Worm (Caenorhabditis elegans) whole organism, L4 larva: Measurements from ENCODE around the gene brp-1.

Experiments used
- D1046.2 ChIP-seq: fragments of 200-800 bp; sonication (Bioruptor generic); IDR thresholded peaks from 2 replicates; pipeline ENCODE4 v1.3.6; 2022; ENCODE audit warnings: missing genetic modification characterization, missing compliant biosample characterization
- F37D6.2 ChIP-seq: sonication (generic microtip); optimal IDR thresholded peaks from 2 replicates; lab custom pipeline; 2016; ENCODE audit warnings: mild to moderate bottlenecking, missing genetic modification characterization, missing compliant biosample characterization
- F49E8.2 ChIP-seq: sonication (generic microtip); optimal IDR thresholded peaks from 2 replicates; lab custom pipeline; 2016; ENCODE audit warnings: missing compliant biosample characterization, mild to moderate bottlenecking, missing genetic modification characterization, borderline replicate concordance
- R02D3.7 ChIP-seq: fragments of 150-350 bp; sonication (generic microtip); optimal IDR thresholded peaks from 3 replicates; lab custom pipeline; 2014; ENCODE audit warnings: missing biosample characterization, missing genetic modification characterization
- T20F7.1 ChIP-seq: fragments of 200-800 bp; sonication (Bioruptor generic); optimal IDR thresholded peaks from 2 replicates; lab custom pipeline; 2018; ENCODE audit warnings: mild to moderate bottlenecking, missing genetic modification characterization, missing compliant biosample characterization
- Y75B8A.6 ChIP-seq: fragments of 200-800 bp; sonication (Bioruptor generic); IDR thresholded peaks from 2 replicates; pipeline ENCODE4 v1.3.6; 2022; ENCODE audit warnings: missing genetic modification reagents, missing genetic modification characterization, missing compliant biosample characterization
- ZK337.2 ChIP-seq: fragments of 200-800 bp; sonication (Bioruptor generic); IDR thresholded peaks from 2 replicates; pipeline ENCODE4 v1.3.6; 2022; ENCODE audit warnings: missing genetic modification reagents, missing genetic modification characterization, missing compliant biosample characterization
- aha-1 ChIP-seq: fragments of 150-350 bp; peaks from one replicate; lab custom pipeline; 2014; ENCODE audit warnings: missing biosample characterization, missing genetic modification characterization
- ama-1 ChIP-seq: fragments of 150-350 bp; optimal IDR thresholded peaks from 2 replicates; lab custom pipeline; 2014; ENCODE audit warnings: inconsistent platforms, mixed read lengths
- attf-4 ChIP-seq: sonication (generic microtip); optimal IDR thresholded peaks from 3 replicates; lab custom pipeline; 2017; ENCODE audit warnings: missing biosample characterization, missing genetic modification characterization
- ceh-20 ChIP-seq: fragments of 200-800 bp; sonication (Bioruptor generic); IDR thresholded peaks from 2 replicates; pipeline ENCODE4 v1.3.6; 2022; ENCODE audit warnings: missing genetic modification reagents, missing genetic modification characterization, missing compliant biosample characterization
- cey-2 ChIP-seq: sonication (generic microtip); optimal IDR thresholded peaks from 3 replicates; lab custom pipeline; 2017; ENCODE audit warnings: missing genetic modification characterization, mild to moderate bottlenecking, missing compliant biosample characterization, antibody characterized with exemption, borderline replicate concordance; ENCODE audit not compliant: insufficient read depth
- daf-16 ChIP-seq, 3 experiments: sonication (generic microtip); optimal IDR thresholded peaks; 2 replicates each; lab custom pipeline; 2016 to 2017; ENCODE audit warnings: missing genetic modification characterization in 3 of 3, missing genetic modification reagents in 3 of 3, mild to moderate bottlenecking in 2 of 3, missing compliant biosample characterization in 2 of 3, missing biosample characterization in 1 of 3, moderate library complexity in 1 of 3
- dmd-8 ChIP-seq: fragments of 200-800 bp; sonication (Bioruptor generic); IDR thresholded peaks from 2 replicates; pipeline ENCODE4 v1.3.6; 2022; ENCODE audit warnings: missing genetic modification characterization, missing compliant biosample characterization
- dve-1 ChIP-seq: sonication (generic microtip); optimal IDR thresholded peaks from 2 replicates; lab custom pipeline; 2017; ENCODE audit warnings: antibody characterized with exemption, mild to moderate bottlenecking, missing genetic modification characterization, missing compliant biosample characterization; ENCODE audit not compliant: insufficient read depth
- hlh-11 ChIP-seq: fragments of 200-800 bp; sonication (Bioruptor generic); optimal IDR thresholded peaks from 2 replicates; lab custom pipeline; 2018; ENCODE audit warnings: mild to moderate bottlenecking, missing genetic modification characterization, missing compliant biosample characterization
- hlh-30 ChIP-seq: sonication (generic microtip); optimal IDR thresholded peaks from 2 replicates; lab custom pipeline; 2017; ENCODE audit warnings: antibody characterized with exemption, mild to moderate bottlenecking, missing genetic modification characterization, missing compliant biosample characterization; ENCODE audit not compliant: insufficient read depth
- hmg-1.1 ChIP-seq: fragments of 200-800 bp; sonication (Bioruptor generic); IDR thresholded peaks from 2 replicates; pipeline ENCODE4 v1.3.6; 2022; ENCODE audit warnings: missing genetic modification reagents, missing genetic modification characterization, missing compliant biosample characterization
- lin-38 ChIP-seq: fragments of 200-800 bp; sonication (Bioruptor generic); IDR thresholded peaks from 2 replicates; pipeline ENCODE4 v1.3.6; 2022; ENCODE audit warnings: missing genetic modification reagents, missing genetic modification characterization, missing compliant biosample characterization
- lin-39 ChIP-seq: fragments of 150-350 bp; optimal IDR thresholded peaks from 2 replicates; lab custom pipeline; 2014; ENCODE audit warnings: missing biosample characterization, missing genetic modification reagents, missing genetic modification characterization
- lir-3 ChIP-seq: sonication (generic microtip); optimal IDR thresholded peaks from 2 replicates; lab custom pipeline; 2016; ENCODE audit warnings: mild to moderate bottlenecking, missing genetic modification characterization, missing compliant biosample characterization
- lsy-2 ChIP-seq, 2 experiments: fragments of 150-350 bp in 1 of 2; sonication (generic microtip) in 1 of 2; optimal IDR thresholded peaks; 2 replicates each; lab custom pipeline; 2014 to 2017; ENCODE audit warnings: missing biosample characterization in 2 of 2, missing genetic modification characterization in 2 of 2
- madf-5 ChIP-seq, 2 experiments: fragments of 200-800 bp; sonication (Bioruptor generic); IDR thresholded peaks; 2 replicates each; pipeline ENCODE4 v1.3.6; 2022; ENCODE audit warnings: missing compliant biosample characterization in 2 of 2, missing genetic modification characterization in 2 of 2
- madf-9 ChIP-seq: fragments of 200-800 bp; sonication (Bioruptor generic); conservative IDR thresholded peaks from 2 replicates; pipeline ENCODE4 v1.3.6; 2022; ENCODE audit warnings: missing genetic modification reagents, missing genetic modification characterization, missing compliant biosample characterization
- mdl-1 ChIP-seq, 2 experiments: fragments of 150-350 bp in 1 of 2; sonication (generic microtip) in 1 of 2; optimal IDR thresholded peaks; 2 replicates each; lab custom pipeline; 2014 to 2017; ENCODE audit warnings: missing biosample characterization in 2 of 2, missing genetic modification characterization in 2 of 2
- mxl-3 ChIP-seq: fragments of 200-800 bp; sonication (Bioruptor generic); optimal IDR thresholded peaks from 2 replicates; lab custom pipeline; 2018; ENCODE audit warnings: mild to moderate bottlenecking, missing genetic modification characterization, missing compliant biosample characterization
- nhr-102 ChIP-seq: sonication (generic microtip); optimal IDR thresholded peaks from 2 replicates; lab custom pipeline; 2016; ENCODE audit warnings: mild to moderate bottlenecking, missing genetic modification characterization, moderate library complexity, missing compliant biosample characterization
- nhr-42 ChIP-seq: fragments of 200-800 bp; sonication (Bioruptor generic); IDR thresholded peaks from 2 replicates; pipeline ENCODE4 v1.3.6; 2022; ENCODE audit warnings: missing genetic modification characterization, missing compliant biosample characterization
- nhr-6 ChIP-seq: fragments of 150-350 bp; optimal IDR thresholded peaks from 2 replicates; lab custom pipeline; 2014; ENCODE audit warnings: missing biosample characterization, missing genetic modification characterization
- pha-4 ChIP-seq, 2 experiments: fragments of 150-350 bp in 1 of 2; fragments of 200-800 bp in 1 of 2; sonication (Bioruptor generic) in 1 of 2; IDR thresholded peaks in 1 of 2; optimal IDR thresholded peaks in 1 of 2; 2 replicates each; pipeline versions ENCODE4 v1.3.6 to Lab custom; 2014 to 2022; ENCODE audit warnings: missing genetic modification characterization in 2 of 2, missing genetic modification reagents in 2 of 2, missing biosample characterization in 1 of 2, missing compliant biosample characterization in 1 of 2
- pqm-1 ChIP-seq: sonication (generic microtip); optimal IDR thresholded peaks from 2 replicates; lab custom pipeline; 2017; ENCODE audit warnings: missing biosample characterization, missing genetic modification characterization
- saeg-2 ChIP-seq: fragments of 200-800 bp; sonication (Bioruptor generic); IDR thresholded peaks from 2 replicates; pipeline ENCODE4 v1.3.6; 2022; ENCODE audit warnings: missing genetic modification reagents, missing genetic modification characterization, missing compliant biosample characterization
- set-16 ChIP-seq: fragments of 200-800 bp; sonication (Bioruptor generic); IDR thresholded peaks from 2 replicates; pipeline ENCODE4 v1.3.6; 2022; ENCODE audit warnings: missing genetic modification reagents, missing genetic modification characterization, missing compliant biosample characterization
- skn-1 ChIP-seq: fragments of 150-350 bp; optimal IDR thresholded peaks from 2 replicates; lab custom pipeline; 2014; ENCODE audit warnings: missing biosample characterization, missing genetic modification characterization
- unc-39 ChIP-seq: sonication (generic microtip); optimal IDR thresholded peaks from 2 replicates; lab custom pipeline; 2017; ENCODE audit warnings: missing biosample characterization, missing genetic modification characterization
- vab-7 ChIP-seq: fragments of 200-800 bp; sonication (Bioruptor generic); IDR thresholded peaks from 2 replicates; pipeline ENCODE4 v1.3.6; 2022; ENCODE audit warnings: missing genetic modification reagents, missing genetic modification characterization, missing compliant biosample characterization
- zfp-3 ChIP-seq: fragments of 200-800 bp; sonication (Bioruptor generic); conservative IDR thresholded peaks from 2 replicates; pipeline ENCODE4 v1.3.6; 2022; ENCODE audit warnings: missing genetic modification reagents, missing genetic modification characterization, missing compliant biosample characterization
- zip-11 ChIP-seq: fragments of 200-800 bp; sonication (Bioruptor generic); IDR thresholded peaks from 2 replicates; pipeline ENCODE4 v1.3.6; 2022; ENCODE audit warnings: missing genetic modification characterization, missing compliant biosample characterization
- zip-2 ChIP-seq: fragments of 150-350 bp; optimal IDR thresholded peaks from 2 replicates; lab custom pipeline; 2014; ENCODE audit warnings: missing biosample characterization, missing genetic modification characterization

The brp-1 gene

ce11 chrIII:11982474-11982873 lies 37.9 kb upstream of the brp-1 start:
- TF ChIP-seq set-16 (GFP tag; lab: Robert Waterston, UW) (peak; percentile 33; the same call in 1 of the 2 replicates), aha-1 (tag; lab: Kevin White, UChicago) (peak; percentile 71), vab-7 (GFP tag; lab: Robert Waterston, UW) (no peak), zip-11 (GFP tag; lab: Robert Waterston, UW) (no peak), F37D6.2 (tag; lab: Kevin White, UChicago) (no peak)

- TF ChIP-seq hlh-11 (tag; lab: Kevin White, UChicago), result no peak
- no peak for TF ChIP-seq skn-1 (tag; lab: Kevin White, UChicago)
- TF ChIP-seq D1046.2 (GFP tag; lab: Robert Waterston, UW), result no peak
- TF ChIP-seq hmg-1.1 (GFP tag; lab: Robert Waterston, UW), result no peak
- TF ChIP-seq lir-3 (tag; lab: Kevin White, UChicago), result no peak
- TF ChIP-seq F49E8.2 (tag; lab: Kevin White, UChicago), result no peak
- TF ChIP-seq mdl-1 (tag; optimal IDR thresholded peaks at IDR 0.05; lab: Kevin White, UChicago), result no peak
- no peak for TF ChIP-seq dmd-8 (GFP tag; lab: Robert Waterston, UW)
Measured at ce11 chrIII:11985066-11985465, 35.3 kb upstream of the brp-1 start.

- no peak for TF ChIP-seq Y75B8A.6 (GFP tag; lab: Robert Waterston, UW)
- TF ChIP-seq skn-1 (tag; lab: Kevin White, UChicago), result no peak
- no peak for TF ChIP-seq pha-4 (GFP tag; IDR thresholded peaks at IDR 0.05; lab: Robert Waterston, UW)
- TF ChIP-seq pha-4 (tag; optimal IDR thresholded peaks at IDR 0.05; lab: Kevin White, UChicago), result peak; percentile 42
- no peak for TF ChIP-seq ZK337.2 (GFP tag; lab: Robert Waterston, UW)
- peak in 1 of 2 experiments; percentile 74 for TF ChIP-seq mdl-1 (tag; optimal IDR thresholded peaks at IDR 0.05; lab: Kevin White, UChicago)
- TF ChIP-seq madf-5 (GFP tag; IDR thresholded peaks at IDR 0.05; lab: Robert Waterston, UW), result no peak
- TF ChIP-seq saeg-2 (GFP tag; lab: Robert Waterston, UW), result no peak
- TF ChIP-seq madf-9 (GFP tag; lab: Robert Waterston, UW), result no peak
- TF ChIP-seq nhr-42, result no peak
- no peak for TF ChIP-seq T20F7.1
- no peak for TF ChIP-seq zfp-3 (GFP tag; lab: Robert Waterston, UW)
- TF ChIP-seq mxl-3 (GFP tag; lab: Kevin White, UChicago), result no peak
- TF ChIP-seq nhr-102 (tag; lab: Kevin White, UChicago), result no peak
- TF ChIP-seq nhr-6 (tag; lab: Kevin White, UChicago), result no peak
- no peak for TF ChIP-seq zip-2 (tag; lab: Kevin White, UChicago)
- no peak for TF ChIP-seq R02D3.7 (tag; lab: Kevin White, UChicago)
- TF ChIP-seq lin-39, result no peak
- TF ChIP-seq attf-4, result no peak
- peak in 1 of 2 experiments; percentile 2 for TF ChIP-seq lsy-2 (tag; optimal IDR thresholded peaks at IDR 0.05; lab: Kevin White, UChicago)
- TF ChIP-seq pqm-1 (tag; lab: Kevin White, UChicago), result no peak
- TF ChIP-seq hlh-30 (tag; lab: Kevin White, UChicago), result peak; percentile 87
- TF ChIP-seq daf-16 (GFP tag; optimal IDR thresholded peaks at IDR 0.05; lab: Kevin White, UChicago), result peak in 1 of 2 experiments; percentile 28
- TF ChIP-seq daf-16 (tag; optimal IDR thresholded peaks at IDR 0.05; lab: Kevin White, UChicago), result peak; percentile 96
- TF ChIP-seq dve-1, result peak; percentile 32
- no peak for TF ChIP-seq cey-2 (tag; lab: Kevin White, UChicago)
- TF ChIP-seq lin-38 (GFP tag; lab: Robert Waterston, UW), result peak; percentile 41
- peak; percentile 59 for TF ChIP-seq ama-1 (lab: Kevin White, UChicago)
- TF ChIP-seq unc-39 (tag; lab: Kevin White, UChicago), result no peak
- TF ChIP-seq ceh-20 (GFP tag; lab: Robert Waterston, UW), result no peak
Measured at ce11 chrIII:11989823-11990222, 30.5 kb upstream of the brp-1 start, which contains the start of gene wah-1. TSS of gene wah-1 (plus strand) at chrIII:11990167.
